Fruit fly (Drosophila melanogaster): ENCODE results near the gene Aps.

DNA sequence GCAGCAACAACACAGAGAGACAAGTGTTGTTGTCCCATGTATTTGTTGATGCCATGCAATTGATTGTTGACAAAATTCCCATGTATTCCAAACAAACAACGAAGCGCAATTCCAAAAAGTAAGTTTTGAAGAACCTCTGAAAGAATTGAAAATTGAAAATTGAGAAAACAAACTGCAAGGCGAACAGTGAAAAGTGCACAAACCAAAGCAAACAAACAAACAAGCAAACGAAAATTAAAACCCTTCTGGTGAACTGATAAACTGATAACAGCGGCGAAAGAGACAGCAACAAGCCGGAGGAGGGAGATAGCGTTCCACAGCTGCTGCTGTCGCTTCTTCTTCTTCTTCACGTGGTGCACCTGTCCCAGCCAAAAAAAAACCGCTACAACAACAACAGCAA is 40.4 kb downstream of the Aps start:
- TF ChIP-seq OdsH (GFP tag; optimal IDR thresholded peaks at IDR 0.05) (no peak), psq (GFP tag; optimal IDR thresholded peaks at IDR 0.05) (no peak), rgr (GFP tag; optimal IDR thresholded peaks at IDR 0.05) (no peak)
